Fruit fly (Drosophila melanogaster) whole organism, embryonic: ENCODE results near the gene CG15373.
A peak's percentile ranks its signal among the peaks of the same experiment; 100 is the strongest.

ENCODE experiments used
- Aef1 ChIP-seq: fragments of 200-800 bp; sonication (Bioruptor generic); IDR thresholded peaks from 3 replicates; pipeline ENCODE4 v1.3.6; 2022; ENCODE audit warnings: missing biosample characterization, missing genetic modification characterization
- C15 ChIP-seq: fragments of 200-800 bp; sonication (Bioruptor generic); IDR thresholded peaks from 3 replicates; pipeline ENCODE4 v1.3.6; 2022; ENCODE audit warnings: missing biosample characterization, missing genetic modification characterization
- CG10979 ChIP-seq: fragments of 200-800 bp; sonication (Bioruptor generic); optimal IDR thresholded peaks from 2 replicates; lab custom pipeline; 2018; ENCODE audit warnings: missing biosample characterization, mild to moderate bottlenecking, missing genetic modification characterization, moderate library complexity
- CG12659 ChIP-seq: fragments of 200-800 bp; sonication (Bioruptor generic); optimal IDR thresholded peaks from 3 replicates; lab custom pipeline; 2017; ENCODE audit warnings: mild to moderate bottlenecking, missing biosample characterization, missing genetic modification reagents, missing genetic modification characterization
- CG17359 ChIP-seq: fragments of 200-800 bp; sonication (Bioruptor generic); optimal IDR thresholded peaks from 3 replicates; lab custom pipeline; 2018; ENCODE audit warnings: missing biosample characterization, mild to moderate bottlenecking, missing genetic modification characterization, moderate library complexity
- CG18619 ChIP-seq: fragments of 200-800 bp; sonication (Bioruptor generic); optimal IDR thresholded peaks from 3 replicates; lab custom pipeline; 2017; ENCODE audit warnings: missing biosample characterization, mild to moderate bottlenecking, missing genetic modification characterization
- CG33213 ChIP-seq: fragments of 200-800 bp; sonication (Bioruptor generic); optimal IDR thresholded peaks from 3 replicates; lab custom pipeline; 2016; ENCODE audit warnings: missing biosample characterization, missing genetic modification characterization
- CG4328 ChIP-seq: fragments of 200-800 bp; sonication (Bioruptor generic); optimal IDR thresholded peaks from 3 replicates; lab custom pipeline; 2017; ENCODE audit warnings: missing biosample characterization, missing genetic modification reagents, missing genetic modification characterization
- CG5953 ChIP-seq: fragments of 200-800 bp; sonication (Bioruptor generic); IDR thresholded peaks from 2 replicates; pipeline ENCODE4 v1.3.6; 2022; ENCODE audit warnings: missing biosample characterization, missing genetic modification characterization
- CG6254 ChIP-seq: fragments of 200-800 bp; sonication (Bioruptor generic); optimal IDR thresholded peaks from 3 replicates; lab custom pipeline; 2017; ENCODE audit warnings: mild to moderate bottlenecking, missing biosample characterization, missing genetic modification reagents, missing genetic modification characterization
- CG8924 ChIP-seq: fragments of 200-800 bp; optimal IDR thresholded peaks from 3 replicates; lab custom pipeline; 2019; ENCODE audit warnings: missing biosample characterization, mild to moderate bottlenecking, missing genetic modification characterization, moderate library complexity
- CG8944 ChIP-seq: fragments of 200-800 bp; sonication (Bioruptor generic); optimal IDR thresholded peaks from 3 replicates; lab custom pipeline; 2016; ENCODE audit warnings: missing biosample characterization, missing genetic modification characterization
- CG9609 ChIP-seq: fragments of 200-800 bp; sonication (Bioruptor generic); optimal IDR thresholded peaks from 3 replicates; lab custom pipeline; 2016; ENCODE audit warnings: missing biosample characterization, missing genetic modification characterization
- D ChIP-seq, 2 experiments: fragments of 200-800 bp in 1 of 2; fragments of >200 bp in 1 of 2; sonication (Bioruptor generic) in 1 of 2; optimal IDR thresholded peaks; 2 replicates in 1 of 2; 3 replicates in 1 of 2; lab custom pipeline; 2017; ENCODE audit warnings: mild to moderate bottlenecking in 1 of 2, missing biosample characterization in 1 of 2, missing genetic modification characterization in 1 of 2, missing genetic modification reagents in 1 of 2
- Dad ChIP-seq: fragments of 200-800 bp; sonication (Bioruptor generic); optimal IDR thresholded peaks from 3 replicates; lab custom pipeline; 2016; ENCODE audit warnings: missing biosample characterization, missing genetic modification characterization
- Deaf1 ChIP-seq: fragments of 200-800 bp; optimal IDR thresholded peaks from 3 replicates; lab custom pipeline; 2019; ENCODE audit warnings: missing biosample characterization, mild to moderate bottlenecking, missing genetic modification characterization, moderate library complexity
- Dek ChIP-seq: fragments of 200-800 bp; sonication (Bioruptor generic); optimal IDR thresholded peaks from 3 replicates; lab custom pipeline; 2019; ENCODE audit warnings: missing biosample characterization, mild to moderate bottlenecking, missing genetic modification characterization, moderate library complexity
- Fer2 ChIP-seq: fragments of 200-800 bp; sonication (Bioruptor generic); optimal IDR thresholded peaks from 2 replicates; lab custom pipeline; 2018; ENCODE audit warnings: missing biosample characterization, mild to moderate bottlenecking, missing genetic modification characterization, moderate library complexity
- H2.0 ChIP-seq: fragments of 200-800 bp; sonication (Bioruptor generic); IDR thresholded peaks from 2 replicates; pipeline ENCODE4 v1.3.6; 2022; ENCODE audit warnings: missing biosample characterization, missing genetic modification characterization
- HmgD ChIP-seq: fragments of 200-800 bp; sonication (Bioruptor generic); optimal IDR thresholded peaks from 3 replicates; lab custom pipeline; 2016; ENCODE audit warnings: missing biosample characterization, missing genetic modification characterization
- Hmr ChIP-seq: fragments of 200-800 bp; sonication (Bioruptor generic); optimal IDR thresholded peaks from 3 replicates; lab custom pipeline; 2017; ENCODE audit warnings: mild to moderate bottlenecking, missing biosample characterization, missing genetic modification reagents, missing genetic modification characterization
- Mes4 ChIP-seq: fragments of 200-800 bp; sonication (Bioruptor generic); optimal IDR thresholded peaks from 2 replicates; lab custom pipeline; 2016; ENCODE audit warnings: missing biosample characterization, missing genetic modification characterization
- Nf-YA ChIP-seq: fragments of 200-800 bp; sonication (Bioruptor generic); IDR thresholded peaks from 2 replicates; pipeline ENCODE4 v1.3.6; 2022; ENCODE audit warnings: missing biosample characterization, missing genetic modification characterization
- Ptx1 ChIP-seq: fragments of 200-800 bp; sonication (Bioruptor generic); IDR thresholded peaks from 2 replicates; pipeline ENCODE4 v1.3.6; 2022; ENCODE audit warnings: missing biosample characterization, missing genetic modification characterization
- Scr ChIP-seq: fragments of 200-800 bp; sonication (Bioruptor generic); IDR thresholded peaks from 2 replicates; pipeline ENCODE4 v1.3.6; 2022; ENCODE audit warnings: missing biosample characterization, missing genetic modification characterization; ENCODE audit not compliant: partially characterized antibody
- TFAM ChIP-seq: fragments of 200-800 bp; sonication (Bioruptor generic); optimal IDR thresholded peaks from 2 replicates; lab custom pipeline; 2017; ENCODE audit warnings: missing biosample characterization, missing genetic modification characterization, inconsistent platforms
- Xbp1 ChIP-seq: fragments of 200-800 bp; sonication (Bioruptor generic); optimal IDR thresholded peaks from 3 replicates; lab custom pipeline; 2016; ENCODE audit warnings: missing biosample characterization, mild to moderate bottlenecking, missing genetic modification characterization
- chn ChIP-seq: fragments of 200-800 bp; sonication (Bioruptor generic); optimal IDR thresholded peaks from 2 replicates; lab custom pipeline; 2016; ENCODE audit warnings: missing biosample characterization, missing genetic modification characterization
- crc ChIP-seq: fragments of 200-800 bp; sonication (Bioruptor generic); optimal IDR thresholded peaks from 2 replicates; lab custom pipeline; 2016; ENCODE audit warnings: missing biosample characterization, missing genetic modification characterization
- cwo ChIP-seq: fragments of 200-800 bp; sonication (Bioruptor generic); optimal IDR thresholded peaks from 3 replicates; lab custom pipeline; 2017; ENCODE audit warnings: missing biosample characterization, missing genetic modification characterization, mild to moderate bottlenecking, moderate library complexity, missing genetic modification reagents
- dmrt99B ChIP-seq: fragments of 200-800 bp; sonication (Bioruptor generic); optimal IDR thresholded peaks from 2 replicates; lab custom pipeline; 2018; ENCODE audit warnings: missing biosample characterization, mild to moderate bottlenecking, missing genetic modification characterization, moderate library complexity
- gce ChIP-seq: fragments of 200-800 bp; sonication (Bioruptor generic); IDR thresholded peaks from 3 replicates; pipeline ENCODE4 v1.3.6; 2022; ENCODE audit warnings: missing biosample characterization, missing genetic modification characterization
- kay ChIP-seq: fragments of 200-800 bp; sonication (Bioruptor generic); optimal IDR thresholded peaks from 2 replicates; lab custom pipeline; 2016; ENCODE audit warnings: missing biosample characterization, missing genetic modification characterization
- lilli ChIP-seq: fragments of 200-800 bp; sonication (Bioruptor generic); optimal IDR thresholded peaks from 3 replicates; lab custom pipeline; 2016; ENCODE audit warnings: missing biosample characterization, missing genetic modification characterization
- luna ChIP-seq: fragments of 200-800 bp; sonication (Bioruptor generic); optimal IDR thresholded peaks from 2 replicates; lab custom pipeline; 2016; ENCODE audit warnings: missing biosample characterization, missing genetic modification characterization
- mirr ChIP-seq: fragments of 200-800 bp; sonication (Bioruptor generic); optimal IDR thresholded peaks from 3 replicates; lab custom pipeline; 2018; ENCODE audit warnings: missing biosample characterization, mild to moderate bottlenecking, missing genetic modification characterization
- psq ChIP-seq: fragments of 200-800 bp; sonication (Bioruptor generic); optimal IDR thresholded peaks from 2 replicates; lab custom pipeline; 2017; ENCODE audit warnings: missing biosample characterization, missing genetic modification characterization
- pum ChIP-seq: fragments of 200-800 bp; sonication (Bioruptor generic); optimal IDR thresholded peaks from 2 replicates; lab custom pipeline; 2016; ENCODE audit warnings: missing biosample characterization, missing genetic modification characterization
- repo ChIP-seq: fragments of 200-800 bp; sonication (Bioruptor generic); optimal IDR thresholded peaks from 2 replicates; lab custom pipeline; 2016; ENCODE audit warnings: missing biosample characterization, missing genetic modification characterization
- schlank ChIP-seq: fragments of 200-800 bp; sonication (Bioruptor generic); optimal IDR thresholded peaks from 2 replicates; lab custom pipeline; 2018; ENCODE audit warnings: missing biosample characterization, mild to moderate bottlenecking, missing genetic modification characterization
- sd ChIP-seq: fragments of 200-800 bp; sonication (Bioruptor generic); optimal IDR thresholded peaks from 3 replicates; lab custom pipeline; 2018; ENCODE audit warnings: missing biosample characterization, mild to moderate bottlenecking, missing genetic modification characterization, moderate library complexity
- shn ChIP-seq: fragments of 200-800 bp; sonication (Bioruptor generic); optimal IDR thresholded peaks from 3 replicates; lab custom pipeline; 2016; ENCODE audit warnings: missing biosample characterization, missing genetic modification characterization
- sima ChIP-seq: fragments of 200-800 bp; sonication (Bioruptor generic); optimal IDR thresholded peaks from 2 replicates; lab custom pipeline; 2016; ENCODE audit warnings: missing biosample characterization, missing genetic modification characterization
- ssp ChIP-seq: fragments of 200-800 bp; sonication (Bioruptor generic); IDR thresholded peaks from 2 replicates; pipeline ENCODE4 v1.3.6; 2022; ENCODE audit warnings: missing biosample characterization, missing genetic modification characterization
- tll ChIP-seq, 2 experiments: fragments of 200-800 bp in 1 of 2; fragments of >200 bp in 1 of 2; sonication (Bioruptor generic) in 1 of 2; optimal IDR thresholded peaks; 2 replicates each; lab custom pipeline; 2017 to 2019; ENCODE audit warnings: missing biosample characterization in 2 of 2, missing genetic modification characterization in 2 of 2, mild to moderate bottlenecking in 1 of 2, moderate library complexity in 1 of 2
- toy ChIP-seq: fragments of 200-800 bp; sonication (Bioruptor generic); IDR thresholded peaks from 2 replicates; pipeline ENCODE4 v1.3.6; 2022; ENCODE audit warnings: missing biosample characterization, missing genetic modification characterization
- trh ChIP-seq: fragments of 200-800 bp; sonication (Bioruptor generic); optimal IDR thresholded peaks from 2 replicates; lab custom pipeline; 2016; ENCODE audit warnings: missing biosample characterization, missing genetic modification characterization
- ttk ChIP-seq: fragments of 200-800 bp; sonication (Bioruptor generic); IDR thresholded peaks from 2 replicates; pipeline ENCODE4 v2.1.2; 2022; ENCODE audit warnings: missing biosample characterization, missing genetic modification characterization
- unpg ChIP-seq: fragments of 200-800 bp; sonication (Bioruptor generic); optimal IDR thresholded peaks from 3 replicates; lab custom pipeline; 2018; ENCODE audit warnings: missing biosample characterization, mild to moderate bottlenecking, missing genetic modification characterization, moderate library complexity
- vnd ChIP-seq: fragments of 200-800 bp; sonication (Bioruptor generic); IDR thresholded peaks from 3 replicates; pipeline ENCODE4 v1.3.6; 2022; ENCODE audit warnings: missing biosample characterization, missing genetic modification characterization; ENCODE audit not compliant: partially characterized antibody

Gene CG15373

dm6 chrX:18092810-18093222, 49.0 kb downstream of the CG15373 start, which contains the start of gene RhoGAP16F (continued):
- peak; percentile 60 for TF ChIP-seq CG9609
- TF ChIP-seq sd (tag; lab: Kevin White, UChicago), result peak; percentile 58
- TF ChIP-seq Hmr (GFP tag; lab: Kevin White, UChicago), result peak; percentile 81
- TF ChIP-seq CG33213 (GFP tag; lab: Kevin White, UChicago), result peak; percentile 59
- TF ChIP-seq CG6254 (GFP tag; lab: Kevin White, UChicago), result peak; percentile 56
- peak; percentile 43; the same call in 1 of the 2 replicates for TF ChIP-seq Nf-YA
- TF ChIP-seq sima (GFP tag; lab: Kevin White, UChicago), result peak; percentile 29
- TF ChIP-seq gce (GFP tag; lab: Robert Waterston, UW), result no peak; the same call in 2 of the 3 replicates
- peak; percentile 93 for TF ChIP-seq Ptx1 (GFP tag; lab: Robert Waterston, UW)
- peak; percentile 77 for TF ChIP-seq ssp (GFP tag; lab: Robert Waterston, UW)
- peak; percentile 80 for TF ChIP-seq trh (GFP tag; lab: Kevin White, UChicago)
- no peak for TF ChIP-seq C15 (GFP tag; lab: Robert Waterston, UW)
- no peak for TF ChIP-seq luna (GFP tag; lab: Kevin White, UChicago)
- TF ChIP-seq Dad (GFP tag; lab: Kevin White, UChicago), result peak; percentile 74
- peak; percentile 50 for TF ChIP-seq schlank (tag; lab: Kevin White, UChicago)
- TF ChIP-seq Scr (GFP tag; lab: Robert Waterston, UW), result no peak
- TF ChIP-seq Mes4 (GFP tag; lab: Kevin White, UChicago), result peak; percentile 37
- TF ChIP-seq CG8924 (tag; lab: Kevin White, UChicago), result peak; percentile 82
- peak; percentile 67 for TF ChIP-seq CG8944
- TF ChIP-seq toy (GFP tag; lab: Robert Waterston, UW), result peak; percentile 47; the same call in 1 of the 2 replicates
- peak; percentile 84 for TF ChIP-seq chn (GFP tag; lab: Kevin White, UChicago)
- TF ChIP-seq CG4328, result peak; percentile 69
- TF ChIP-seq pum, result peak; percentile 76
- peak; percentile 64 for TF ChIP-seq repo
- TF ChIP-seq Aef1 (GFP tag; lab: Robert Waterston, UW), result peak; percentile 80
- TF ChIP-seq dmrt99B (tag; lab: Kevin White, UChicago), result peak; percentile 83
- no peak for TF ChIP-seq TFAM
- peak; percentile 66 for TF ChIP-seq Fer2 (tag; lab: Kevin White, UChicago)
- TF ChIP-seq Xbp1, result peak; percentile 92
- TF ChIP-seq kay (GFP tag; lab: Kevin White, UChicago), result peak; percentile 75
- peak; percentile 66 for TF ChIP-seq shn
- TF ChIP-seq ttk (GFP tag; lab: Robert Waterston, UW), result peak; percentile 79
- peak; percentile 93 for TF ChIP-seq lilli (GFP tag; lab: Kevin White, UChicago)
- peak; percentile 88 for TF ChIP-seq unpg (GFP tag; lab: Kevin White, UChicago)
- peak; percentile 29 for TF ChIP-seq mirr (GFP tag; lab: Kevin White, UChicago)
- TF ChIP-seq H2.0 (GFP tag; lab: Robert Waterston, UW), result peak; percentile 79
- TF ChIP-seq CG10979 (tag; lab: Kevin White, UChicago), result peak; percentile 83
- TF ChIP-seq CG5953 (GFP tag; lab: Robert Waterston, UW), result peak; percentile 64; the same call in 1 of the 2 replicates
- no peak for TF ChIP-seq vnd (GFP tag; lab: Robert Waterston, UW)
- peak; percentile 4 to 74 for TF ChIP-seq tll (GFP tag; optimal IDR thresholded peaks at IDR 0.05; lab: Kevin White, UChicago)
- TF ChIP-seq cwo (GFP tag; lab: Kevin White, UChicago), result peak; percentile 73
- peak; percentile 80 for TF ChIP-seq Dek
- peak; percentile 39 for TF ChIP-seq crc (GFP tag; lab: Kevin White, UChicago)
- peak; percentile 79 for TF ChIP-seq CG12659 (GFP tag; lab: Kevin White, UChicago)
- no peak for TF ChIP-seq D (optimal IDR thresholded peaks at IDR 0.05; lab: Kevin White, UChicago)
- peak; percentile 69 for TF ChIP-seq D (GFP tag; optimal IDR thresholded peaks at IDR 0.05; lab: Kevin White, UChicago)
- peak; percentile 79 for TF ChIP-seq CG18619 (GFP tag; lab: Kevin White, UChicago)
- TF ChIP-seq HmgD (GFP tag; lab: Kevin White, UChicago), result no peak
- TF ChIP-seq Deaf1 (tag; lab: Kevin White, UChicago), result peak; percentile 54
- peak; percentile 85 for TF ChIP-seq CG17359 (tag; lab: Kevin White, UChicago)
- peak; percentile 64 for TF ChIP-seq psq (GFP tag; lab: Kevin White, UChicago)
